Worm (Caenorhabditis elegans) whole organism, late embryonic: ENCODE results near the gene Y39A1A.9.

Source experiments
- ama-1 ChIP-seq: fragments of 150-350 bp; optimal IDR thresholded peaks from 2 replicates; lab custom pipeline; 2014
- ceh-6 ChIP-seq: fragments of 200-800 bp; sonication (Bioruptor generic); optimal IDR thresholded peaks from 2 replicates; lab custom pipeline; 2018; ENCODE audit warnings: mild to moderate bottlenecking, missing genetic modification characterization, missing compliant biosample characterization

- TF ChIP-seq ceh-6 (GFP tag; lab: Kevin White, UChicago) (no peak), ama-1 (lab: Kevin White, UChicago) (no peak)
Observed at ce11 chrIII:10596387-10596786, 36.9 kb downstream of the Y39A1A.9 start, which contains the start of gene Y39A1A.3.
